Comparison of ENCODE assay signal across 1 fruit fly cellular context in the genomic region with DNA sequence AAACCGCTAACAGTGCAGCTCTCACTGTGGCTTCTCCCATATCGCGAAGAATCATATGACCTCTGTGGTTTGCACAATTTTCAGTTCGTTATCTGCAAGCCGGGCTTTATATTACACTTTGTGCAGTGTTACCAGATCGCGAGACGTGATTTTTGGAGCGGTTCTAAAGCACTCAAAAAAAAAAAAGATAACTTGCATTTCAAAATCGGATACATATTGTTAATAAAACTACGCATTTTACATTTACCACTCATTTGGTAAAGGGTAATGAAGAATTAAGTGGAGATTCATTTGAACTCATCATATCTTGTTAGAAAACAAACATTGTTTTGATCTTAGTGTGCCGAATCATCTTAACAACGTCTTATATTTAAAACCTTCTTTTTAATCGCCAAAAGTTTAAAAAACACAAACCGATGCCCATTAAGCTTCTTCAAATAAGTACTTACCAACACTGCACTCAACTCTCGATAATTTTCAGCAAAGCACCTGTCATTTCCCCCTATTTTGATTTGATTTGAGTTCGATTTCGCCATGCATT.
TF ChIP-seq lines count a peak whose summit lies in the region.

Gene CG2493 (minus strand): TSS at position 129 of the 541 bp plus-strand sequence.

TF ChIP-seq in whole organism, embryonic, 481 proteins besides CTCF, POLR2A, EP300 and RAD21 (continued from another document):
- peak; percentile 83 for TF ChIP-seq E2f2 (GFP tag; IDR thresholded peaks at IDR 0.05; lab: Robert Waterston, UW)
- peak; percentile 10 for TF ChIP-seq Meics (GFP tag; optimal IDR thresholded peaks at IDR 0.05; lab: Kevin White, UChicago)
- TF ChIP-seq CG2712 (tag; optimal IDR thresholded peaks at IDR 0.05; lab: Kevin White, UChicago) = peak; percentile 65
- TF ChIP-seq CG13123 (GFP tag; optimal IDR thresholded peaks at IDR 0.05; lab: Kevin White, UChicago) = no peak
- TF ChIP-seq jumu (GFP tag; optimal IDR thresholded peaks at IDR 0.05; lab: Kevin White, UChicago) = no peak
- TF ChIP-seq Opbp (GFP tag; IDR thresholded peaks at IDR 0.05; lab: Robert Waterston, UW; ENCODE audit: partially characterized antibody) = no peak
- no peak for TF ChIP-seq CG5953 (GFP tag; IDR thresholded peaks at IDR 0.05; lab: Robert Waterston, UW)
- no peak for TF ChIP-seq hbn (GFP tag; IDR thresholded peaks at IDR 0.05; lab: Robert Waterston, UW; ENCODE audit: partially characterized antibody)
- 0 out of 3 replicates have a peak, but pooled peaks have one; percentile 7 for TF ChIP-seq CG11456 (GFP tag; IDR thresholded peaks at IDR 0.05; lab: Robert Waterston, UW)
- TF ChIP-seq nmo (GFP tag; optimal IDR thresholded peaks at IDR 0.05; lab: Kevin White, UChicago) = peak; percentile 5
- peak; percentile 26 for TF ChIP-seq zen (tag; optimal IDR thresholded peaks at IDR 0.05; lab: Kevin White, UChicago)
- peak; percentile 82 for TF ChIP-seq CG10267 (tag; optimal IDR thresholded peaks at IDR 0.05; lab: Kevin White, UChicago)
- no peak for TF ChIP-seq cwo (GFP tag; optimal IDR thresholded peaks at IDR 0.05; lab: Kevin White, UChicago)
- TF ChIP-seq phol (tag; optimal IDR thresholded peaks at IDR 0.05; lab: Kevin White, UChicago) = peak; percentile 63
- TF ChIP-seq CG11695 (GFP tag; IDR thresholded peaks at IDR 0.05; lab: Robert Waterston, UW) = 0 out of 3 replicates have a peak, but pooled peaks have one; percentile 31
- no peak for TF ChIP-seq CG10321 (GFP tag; IDR thresholded peaks at IDR 0.05; lab: Robert Waterston, UW)
